Fruit fly (Drosophila melanogaster) whole organism, embryonic: ENCODE data around the gene Art3.

Source experiments
- Awh ChIP-seq: fragments of 200-800 bp; sonication (Bioruptor generic); IDR thresholded peaks from 2 replicates; pipeline ENCODE4, ENCODE4 v1.3.6; 2022; ENCODE audit warnings: missing biosample characterization, missing genetic modification characterization
- B-H2 ChIP-seq: fragments of 200-800 bp; sonication (Bioruptor generic); optimal IDR thresholded peaks from 2 replicates; lab custom pipeline; 2018; ENCODE audit warnings: missing biosample characterization, mild to moderate bottlenecking, missing genetic modification characterization
- CG1024 ChIP-seq: fragments of 200-800 bp; sonication (Bioruptor generic); IDR thresholded peaks from 2 replicates; pipeline ENCODE4 v1.3.6; 2022; ENCODE audit warnings: missing biosample characterization, missing genetic modification characterization
- CG10267 ChIP-seq: fragments of 200-800 bp; sonication (Bioruptor generic); optimal IDR thresholded peaks from 2 replicates; lab custom pipeline; 2018; ENCODE audit warnings: missing biosample characterization, mild to moderate bottlenecking, missing genetic modification characterization, moderate library complexity
- CG10366 ChIP-seq: fragments of 200-800 bp; sonication (Bioruptor generic); IDR thresholded peaks from 2 replicates; pipeline ENCODE4 v1.3.6; 2022; ENCODE audit warnings: missing biosample characterization, missing genetic modification characterization
- CG11456 ChIP-seq: fragments of 200-800 bp; sonication (Bioruptor generic); IDR thresholded peaks from 3 replicates; pipeline ENCODE4 v1.3.6; 2022; ENCODE audit warnings: missing biosample characterization, missing genetic modification characterization
- CG14014 ChIP-seq: fragments of 200-800 bp; sonication (Bioruptor generic); IDR thresholded peaks from 2 replicates; pipeline ENCODE4 v1.3.6; 2022; ENCODE audit warnings: missing biosample characterization, missing genetic modification characterization
- CG15514 ChIP-seq: fragments of 200-800 bp; sonication (Bioruptor generic); optimal IDR thresholded peaks from 3 replicates; lab custom pipeline; 2017; ENCODE audit warnings: missing biosample characterization, missing genetic modification characterization, mild to moderate bottlenecking, moderate library complexity, missing genetic modification reagents
- CG1603 ChIP-seq: fragments of 200-800 bp; sonication (Bioruptor generic); optimal IDR thresholded peaks from 2 replicates; lab custom pipeline; 2019; ENCODE audit warnings: missing biosample characterization, mild to moderate bottlenecking, missing genetic modification characterization, moderate library complexity
- CG17359 ChIP-seq: fragments of 200-800 bp; sonication (Bioruptor generic); optimal IDR thresholded peaks from 3 replicates; lab custom pipeline; 2018; ENCODE audit warnings: missing biosample characterization, mild to moderate bottlenecking, missing genetic modification characterization, moderate library complexity
- CG17829 ChIP-seq: fragments of 200-800 bp; optimal IDR thresholded peaks from 2 replicates; lab custom pipeline; 2019; ENCODE audit warnings: missing biosample characterization, mild to moderate bottlenecking, missing genetic modification characterization, moderate library complexity
- CG18599 ChIP-seq: fragments of 200-800 bp; sonication (Bioruptor generic); optimal IDR thresholded peaks from 3 replicates; lab custom pipeline; 2017; ENCODE audit warnings: missing biosample characterization, missing genetic modification characterization, mild to moderate bottlenecking, moderate library complexity, missing genetic modification reagents
- CG2116 ChIP-seq: fragments of 200-800 bp; sonication (Bioruptor generic); optimal IDR thresholded peaks from 3 replicates; lab custom pipeline; 2018; ENCODE audit warnings: missing biosample characterization, mild to moderate bottlenecking, missing genetic modification characterization
- CG31365 ChIP-seq: fragments of 200-800 bp; sonication (Bioruptor generic); optimal IDR thresholded peaks from 2 replicates; lab custom pipeline; 2018; ENCODE audit warnings: missing biosample characterization, mild to moderate bottlenecking, missing genetic modification characterization
- CG42726 ChIP-seq: fragments of 200-800 bp; sonication (Bioruptor generic); IDR thresholded peaks from 2 replicates; pipeline ENCODE4 v1.3.6; 2022; ENCODE audit warnings: missing biosample characterization, missing genetic modification characterization; ENCODE audit not compliant: partially characterized antibody
- CG4617 ChIP-seq: fragments of 200-800 bp; sonication (Bioruptor generic); optimal IDR thresholded peaks from 3 replicates; lab custom pipeline; 2016; ENCODE audit warnings: missing biosample characterization, missing genetic modification characterization, borderline replicate concordance
- CG4854 ChIP-seq: fragments of 200-800 bp; sonication (Bioruptor generic); optimal IDR thresholded peaks from 2 replicates; lab custom pipeline; 2016; ENCODE audit warnings: missing biosample characterization, missing genetic modification characterization, inconsistent platforms
- CG7271 ChIP-seq: fragments of 200-800 bp; sonication (Bioruptor generic); optimal IDR thresholded peaks from 2 replicates; lab custom pipeline; 2018; ENCODE audit warnings: missing biosample characterization, mild to moderate bottlenecking, missing genetic modification characterization, moderate library complexity
- Camta ChIP-seq: fragments of 200-800 bp; sonication (Bioruptor generic); optimal IDR thresholded peaks from 2 replicates; lab custom pipeline; 2016; ENCODE audit warnings: missing biosample characterization, missing genetic modification characterization
- CrebB ChIP-seq: fragments of 200-800 bp; sonication (Bioruptor generic); optimal IDR thresholded peaks from 3 replicates; lab custom pipeline; 2018; ENCODE audit warnings: missing biosample characterization, mild to moderate bottlenecking, missing genetic modification characterization
- Dbx ChIP-seq: fragments of 200-800 bp; sonication (Bioruptor generic); IDR thresholded peaks from 3 replicates; pipeline ENCODE4 v1.3.6; 2022; ENCODE audit warnings: missing biosample characterization, missing genetic modification characterization
- Doc3 ChIP-seq: fragments of 200-800 bp; sonication (Bioruptor generic); IDR thresholded peaks from 3 replicates; pipeline ENCODE4 v1.3.6; 2022; ENCODE audit warnings: missing biosample characterization, missing genetic modification characterization; ENCODE audit not compliant: partially characterized antibody
- Dp ChIP-seq: fragments of 200-800 bp; sonication (Bioruptor generic); optimal IDR thresholded peaks from 2 replicates; lab custom pipeline; 2018; ENCODE audit warnings: missing biosample characterization, mild to moderate bottlenecking, missing genetic modification characterization, moderate library complexity
- Drgx ChIP-seq: fragments of 200-800 bp; sonication (Bioruptor generic); IDR thresholded peaks from 2 replicates; pipeline ENCODE4 v1.3.6; 2022; ENCODE audit warnings: missing biosample characterization, missing genetic modification characterization
- GATAe ChIP-seq: fragments of 200-800 bp; sonication (Bioruptor generic); conservative IDR thresholded peaks from 2 replicates; pipeline ENCODE4 v1.3.6; 2022; ENCODE audit warnings: missing biosample characterization, missing genetic modification characterization
- HLH4C ChIP-seq: fragments of 200-800 bp; sonication (Bioruptor generic); IDR thresholded peaks from 3 replicates; pipeline ENCODE4 v1.3.6; 2022; ENCODE audit warnings: missing biosample characterization, missing genetic modification characterization; ENCODE audit not compliant: partially characterized antibody
- HmgD ChIP-seq: fragments of 200-800 bp; sonication (Bioruptor generic); optimal IDR thresholded peaks from 3 replicates; lab custom pipeline; 2016; ENCODE audit warnings: missing biosample characterization, missing genetic modification characterization
- HmgZ ChIP-seq: fragments of 200-800 bp; sonication (Bioruptor generic); optimal IDR thresholded peaks from 2 replicates; lab custom pipeline; 2018; ENCODE audit warnings: missing biosample characterization, mild to moderate bottlenecking, missing genetic modification characterization
- MESR4 ChIP-seq: fragments of 200-800 bp; sonication (Bioruptor generic); optimal IDR thresholded peaks from 2 replicates; lab custom pipeline; 2018; ENCODE audit warnings: missing biosample characterization, mild to moderate bottlenecking, missing genetic modification characterization, moderate library complexity
- Mrtf ChIP-seq: fragments of 200-800 bp; sonication (Bioruptor generic); IDR thresholded peaks from 3 replicates; pipeline ENCODE4 v1.3.6; 2022; ENCODE audit warnings: missing biosample characterization, missing genetic modification characterization
- Rfx ChIP-seq: fragments of 200-800 bp; sonication (Bioruptor generic); IDR thresholded peaks from 2 replicates; pipeline ENCODE4 v1.3.6; 2022; ENCODE audit warnings: missing biosample characterization, missing genetic modification characterization
- Tbp ChIP-seq: fragments of >200 bp; optimal IDR thresholded peaks from 2 replicates; lab custom pipeline; 2018; ENCODE audit warnings: missing biosample characterization, missing genetic modification characterization
- amos ChIP-seq: fragments of 200-800 bp; sonication (Bioruptor generic); IDR thresholded peaks from 2 replicates; pipeline ENCODE4 v1.3.6; 2022; ENCODE audit warnings: missing biosample characterization, missing genetic modification characterization; ENCODE audit not compliant: partially characterized antibody
- chif ChIP-seq, 2 experiments: fragments of 200-800 bp; sonication (Bioruptor generic); optimal IDR thresholded peaks; 3 replicates each; lab custom pipeline; 2016; ENCODE audit warnings: missing biosample characterization in 2 of 2, missing genetic modification characterization in 2 of 2
- chinmo ChIP-seq: fragments of 200-800 bp; sonication (Bioruptor generic); IDR thresholded peaks from 4 replicates; pipeline ENCODE4 v1.3.6; 2022; ENCODE audit warnings: missing biosample characterization, missing genetic modification characterization; ENCODE audit not compliant: partially characterized antibody
- dysf ChIP-seq: fragments of 200-800 bp; sonication (Bioruptor generic); IDR thresholded peaks from 3 replicates; pipeline ENCODE4 v1.3.6; 2022; ENCODE audit warnings: missing biosample characterization, missing genetic modification characterization
- fu2 ChIP-seq: fragments of 200-800 bp; sonication (Bioruptor generic); optimal IDR thresholded peaks from 2 replicates; lab custom pipeline; 2016; ENCODE audit warnings: missing biosample characterization, missing genetic modification characterization
- kay ChIP-seq: fragments of 200-800 bp; sonication (Bioruptor generic); optimal IDR thresholded peaks from 2 replicates; lab custom pipeline; 2016; ENCODE audit warnings: missing biosample characterization, missing genetic modification characterization
- nmo ChIP-seq: fragments of 200-800 bp; sonication (Bioruptor generic); optimal IDR thresholded peaks from 2 replicates; lab custom pipeline; 2018; ENCODE audit warnings: missing biosample characterization, mild to moderate bottlenecking, missing genetic modification characterization, moderate library complexity
- p53 ChIP-seq: fragments of 200-800 bp; sonication (Bioruptor generic); optimal IDR thresholded peaks from 2 replicates; lab custom pipeline; 2016; ENCODE audit warnings: missing biosample characterization, missing genetic modification characterization
- prd ChIP-seq, 3 experiments: fragments of >200 bp in 2 of 3; fragments of 200-800 bp in 1 of 3; sonication (Bioruptor generic) in 1 of 3; optimal IDR thresholded peaks in 2 of 3; IDR thresholded peaks in 1 of 3; 2 replicates in 2 of 3; 3 replicates in 1 of 3; pipeline versions ENCODE4 v1.3.6 to Lab custom; 2017 to 2022; ENCODE audit warnings: missing biosample characterization in 1 of 3, missing genetic modification characterization in 1 of 3
- row ChIP-seq: fragments of 200-800 bp; sonication (Bioruptor generic); IDR thresholded peaks from 3 replicates; pipeline ENCODE4 v1.3.6; 2022; ENCODE audit warnings: missing biosample characterization, missing genetic modification characterization
- sob ChIP-seq: fragments of 200-800 bp; sonication (Bioruptor generic); IDR thresholded peaks from 2 replicates; pipeline ENCODE4 v1.3.6; 2022; ENCODE audit warnings: missing biosample characterization, missing genetic modification characterization
- sr ChIP-seq: fragments of 200-800 bp; sonication (Bioruptor generic); IDR thresholded peaks from 3 replicates; pipeline ENCODE4 v1.3.6; 2022; ENCODE audit warnings: missing biosample characterization, missing genetic modification characterization
- twi ChIP-seq: fragments of 200-800 bp; optimal IDR thresholded peaks from 2 replicates; lab custom pipeline; 2019; ENCODE audit warnings: missing biosample characterization, mild to moderate bottlenecking, missing genetic modification characterization, moderate library complexity
- zfh2 ChIP-seq: fragments of 200-800 bp; sonication (Bioruptor generic); optimal IDR thresholded peaks from 2 replicates; lab custom pipeline; 2016; ENCODE audit warnings: missing biosample characterization, missing genetic modification characterization

The Art3 gene

dm6 chr3R:15262710-15263672 lies 33.8 kb upstream of the Art3 start, which contains the start of the genes eIF2gamma and Set (continued):
- TF ChIP-seq sr (GFP tag; lab: Robert Waterston, UW), result no peak
- TF ChIP-seq Rfx (GFP tag; lab: Robert Waterston, UW), result peak; percentile 86
- TF ChIP-seq sob (GFP tag; lab: Robert Waterston, UW), result peak; percentile 82
- peak; percentile 39; the same call in 1 of the 2 replicates for TF ChIP-seq CG1024 (GFP tag; lab: Robert Waterston, UW)
- peak; percentile 96 for TF ChIP-seq CG2116
- TF ChIP-seq CG17829 (tag; lab: Kevin White, UChicago), result peak; percentile 54
- TF ChIP-seq CG15514 (GFP tag; lab: Kevin White, UChicago), result peak; percentile 80
- no peak for TF ChIP-seq CG4854 (GFP tag; lab: Kevin White, UChicago)
- TF ChIP-seq Doc3 (GFP tag; lab: Robert Waterston, UW), result peak; percentile 85
- TF ChIP-seq HmgZ, result peak; percentile 85
- TF ChIP-seq CG42726, result peak; percentile 98
- peak; percentile 17 for TF ChIP-seq Tbp (GFP tag; lab: Kevin White, UChicago)
- peak; percentile 96 for TF ChIP-seq CG10267 (tag; lab: Kevin White, UChicago)
- no peak for TF ChIP-seq prd (optimal IDR thresholded peaks at IDR 0.05; lab: Kevin White, UChicago)
- peak; percentile 54; the same call in 2 of the 3 replicates for TF ChIP-seq prd (GFP tag; IDR thresholded peaks at IDR 0.05; lab: Robert Waterston, UW)
- no peak for TF ChIP-seq CG17359 (tag; lab: Kevin White, UChicago)
- TF ChIP-seq HmgD, result peak; percentile 79
- TF ChIP-seq CG11456 (GFP tag; lab: Robert Waterston, UW), result peak; percentile 78; the same call in 2 of the 3 replicates
- peak; percentile 69 for TF ChIP-seq Dp
- TF ChIP-seq Camta (GFP tag; lab: Kevin White, UChicago), result no peak
- peak; percentile 45; the same call in 2 of the 3 replicates for TF ChIP-seq row (GFP tag; lab: Robert Waterston, UW)
- peak; percentile 53 for TF ChIP-seq twi
- peak; percentile 42 for TF ChIP-seq CrebB (tag; lab: Kevin White, UChicago)
- no peak for TF ChIP-seq Drgx
- no peak for TF ChIP-seq CG31365 (tag; lab: Kevin White, UChicago)
- TF ChIP-seq CG1603 (tag; lab: Kevin White, UChicago), result no peak
- 0 out of 3 replicates have a peak, but pooled peaks have one; percentile 33 for TF ChIP-seq Mrtf (GFP tag; lab: Robert Waterston, UW)
- peak; percentile 53 for TF ChIP-seq MESR4 (GFP tag; lab: Kevin White, UChicago)
- TF ChIP-seq CG14014 (GFP tag; lab: Robert Waterston, UW), result no peak; the same call in 1 of the 2 replicates
- no peak for TF ChIP-seq CG7271 (tag; lab: Kevin White, UChicago)
- TF ChIP-seq CG10366 (GFP tag; lab: Robert Waterston, UW), result 0 out of 2 replicates have a peak, but pooled peaks have one; percentile 28
- TF ChIP-seq CG4617 (GFP tag; lab: Kevin White, UChicago), result peak; percentile 57
- TF ChIP-seq zfh2 (GFP tag; lab: Kevin White, UChicago), result peak; percentile 59
- TF ChIP-seq Dbx (GFP tag; lab: Robert Waterston, UW), result peak; percentile 64
- TF ChIP-seq p53 (GFP tag; lab: Kevin White, UChicago), result peak; percentile 5
- TF ChIP-seq fu2 (GFP tag; lab: Kevin White, UChicago), result peak; percentile 33
- 0 out of 2 replicates have a peak, but pooled peaks have one; percentile 13 for TF ChIP-seq GATAe (GFP tag; lab: Robert Waterston, UW)
- no peak for TF ChIP-seq CG18599 (GFP tag; lab: Kevin White, UChicago)
- TF ChIP-seq amos (GFP tag; lab: Robert Waterston, UW), result peak; percentile 99
- TF ChIP-seq B-H2 (GFP tag; lab: Kevin White, UChicago), result peak; percentile 74
- no peak for TF ChIP-seq kay (GFP tag; lab: Kevin White, UChicago)
- 0 out of 2 replicates have a peak, but pooled peaks have one; percentile 7 for TF ChIP-seq Awh (GFP tag; lab: Robert Waterston, UW)
- peak; percentile 44; the same call in 1 of the 3 replicates for TF ChIP-seq dysf (GFP tag; lab: Robert Waterston, UW)
- peak; percentile 95 for TF ChIP-seq chinmo (GFP tag; lab: Robert Waterston, UW)
- no peak for TF ChIP-seq chif (GFP tag; optimal IDR thresholded peaks at IDR 0.05; lab: Kevin White, UChicago)
- TF ChIP-seq nmo (GFP tag; lab: Kevin White, UChicago), result peak; percentile 54
- peak; percentile 98 for TF ChIP-seq HLH4C (GFP tag; lab: Robert Waterston, UW)
